Worm (Caenorhabditis elegans): ENCODE data around the gene nstp-3.

DNA sequence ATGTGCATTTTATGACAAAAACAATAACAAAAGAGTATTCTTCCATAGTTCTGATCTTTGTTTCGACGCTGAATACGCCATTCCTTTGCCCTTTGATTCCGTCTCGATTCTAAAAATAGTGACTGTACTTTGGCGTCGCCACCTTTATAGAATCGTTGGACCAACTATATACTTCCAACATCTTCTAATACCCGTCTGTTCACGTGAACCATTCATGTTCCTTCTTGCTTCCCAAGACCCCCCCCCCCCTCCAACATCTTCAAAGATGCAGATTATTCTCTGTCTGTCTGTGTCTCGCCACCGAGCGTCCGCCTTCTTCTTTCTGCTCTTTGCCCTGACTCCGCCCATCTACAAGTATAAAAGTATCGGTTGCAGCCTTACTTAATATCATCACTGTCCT lies 28.0 kb downstream of the nstp-3 start:
- TF ChIP-seq cog-1 (tag; optimal IDR thresholded peaks at IDR 0.05) (no peak), ztf-23 (GFP tag; IDR thresholded peaks at IDR 0.05) (no peak)

Data from whole organism, midembryonic.